Worm (Caenorhabditis elegans) whole organism, L2 larva: ENCODE data around the gene nmat-1.
A peak's percentile ranks its signal among the peaks of the same experiment; 100 is the strongest.

Experiments used
- R02D3.7 ChIP-seq: fragments of 150-350 bp; optimal IDR thresholded peaks from 2 replicates; lab custom pipeline; 2014; ENCODE audit warnings: missing biosample characterization, missing genetic modification characterization
- ZK546.5 ChIP-seq: sonication (generic microtip); optimal IDR thresholded peaks from 2 replicates; lab custom pipeline; 2017; ENCODE audit warnings: missing biosample characterization, missing genetic modification characterization
- ama-1 ChIP-seq: fragments of 150-350 bp; optimal IDR thresholded peaks from 2 replicates; lab custom pipeline; 2018; ENCODE audit warnings: inconsistent platforms
- fos-1 ChIP-seq: fragments of 150-350 bp; optimal IDR thresholded peaks from 2 replicates; lab custom pipeline; 2014; ENCODE audit warnings: missing biosample characterization, missing genetic modification characterization
- lin-11 ChIP-seq: fragments of 150-350 bp; sonication (generic microtip); optimal IDR thresholded peaks from 2 replicates; lab custom pipeline; 2014; ENCODE audit warnings: missing biosample characterization, missing genetic modification characterization, inconsistent platforms, mixed read lengths
- lin-13 ChIP-seq: fragments of 150-350 bp; optimal IDR thresholded peaks from 2 replicates; lab custom pipeline; 2014; ENCODE audit warnings: missing biosample characterization, missing genetic modification reagents, missing genetic modification characterization
- lin-39 ChIP-seq: fragments of 150-350 bp; optimal IDR thresholded peaks from 2 replicates; lab custom pipeline; 2014; ENCODE audit warnings: missing biosample characterization, missing genetic modification reagents, missing genetic modification characterization
- mdl-1 ChIP-seq, 2 experiments: fragments of 150-350 bp in 1 of 2; sonication (generic microtip) in 1 of 2; optimal IDR thresholded peaks; 2 replicates each; lab custom pipeline; 2017; ENCODE audit warnings: missing biosample characterization in 2 of 2, missing genetic modification characterization in 2 of 2
- nhr-237 ChIP-seq: fragments of 150-350 bp; optimal IDR thresholded peaks from 2 replicates; lab custom pipeline; 2014; ENCODE audit warnings: missing biosample characterization, missing genetic modification characterization
- nhr-6 ChIP-seq: fragments of 150-350 bp; optimal IDR thresholded peaks from 2 replicates; lab custom pipeline; 2014; ENCODE audit warnings: missing biosample characterization, missing genetic modification characterization
- snpc-4 ChIP-seq: fragments of 150-350 bp; optimal IDR thresholded peaks from 2 replicates; lab custom pipeline; 2014; ENCODE audit warnings: missing biosample characterization, missing genetic modification characterization
- unc-39 ChIP-seq: fragments of 150-350 bp; optimal IDR thresholded peaks from 2 replicates; lab custom pipeline; 2014; ENCODE audit warnings: missing biosample characterization, missing genetic modification characterization
- ztf-4 ChIP-seq: fragments of 150-350 bp; optimal IDR thresholded peaks from 2 replicates; lab custom pipeline; 2014; ENCODE audit warnings: missing biosample characterization, missing genetic modification characterization

ce11 chrX:11968024-11968598 lies 49.7 kb downstream of the nmat-1 start:
- TF ChIP-seq snpc-4 (tag; lab: Kevin White, UChicago) (no peak), R02D3.7 (tag; lab: Kevin White, UChicago) (no peak), ztf-4 (tag; lab: Kevin White, UChicago) (no peak), unc-39 (tag; lab: Kevin White, UChicago) (no peak), mdl-1 (tag; optimal IDR thresholded peaks at IDR 0.05; lab: Kevin White, UChicago) (peak in 1 of 2 experiments; percentile 13), ama-1 (lab: Kevin White, UChicago) (no peak), nhr-237 (tag; lab: Kevin White, UChicago) (no peak), nhr-6 (tag; lab: Kevin White, UChicago) (no peak), ZK546.5 (no peak), lin-13 (no peak), fos-1 (tag; lab: Kevin White, UChicago) (peak; percentile 86), lin-39 (tag; lab: Kevin White, UChicago) (no peak), lin-11 (no peak)
